Worm (Caenorhabditis elegans) whole organism, late embryonic: Measurements from ENCODE around the gene F55G1.1.

Experiments
- dmd-4 ChIP-seq: sonication (generic microtip); optimal IDR thresholded peaks from 2 replicates; lab custom pipeline; 2016; ENCODE audit warnings: borderline replicate concordance, missing genetic modification characterization, missing compliant biosample characterization
- hlh-15 ChIP-seq: sonication (generic microtip); optimal IDR thresholded peaks from 2 replicates; lab custom pipeline; 2016; ENCODE audit warnings: missing genetic modification characterization, missing compliant biosample characterization
- mec-3 ChIP-seq: sonication (generic microtip); optimal IDR thresholded peaks from 2 replicates; lab custom pipeline; 2016; ENCODE audit warnings: borderline replicate concordance, missing genetic modification characterization, missing compliant biosample characterization
- pqm-1 ChIP-seq: sonication (generic microtip); optimal IDR thresholded peaks from 2 replicates; lab custom pipeline; 2016; ENCODE audit warnings: missing genetic modification characterization, missing compliant biosample characterization
- rnt-1 ChIP-seq: sonication (generic microtip); optimal IDR thresholded peaks from 2 replicates; lab custom pipeline; 2016; ENCODE audit warnings: missing genetic modification characterization, missing compliant biosample characterization
- sox-4 ChIP-seq: sonication (generic microtip); optimal IDR thresholded peaks from 2 replicates; lab custom pipeline; 2017; ENCODE audit warnings: mild to moderate bottlenecking, missing genetic modification characterization, inconsistent platforms, missing compliant biosample characterization
- unc-42 ChIP-seq: sonication (generic microtip); optimal IDR thresholded peaks from 2 replicates; lab custom pipeline; 2016; ENCODE audit warnings: missing genotype, missing genetic modification characterization, missing compliant biosample characterization
- unc-55 ChIP-seq: sonication (generic microtip); optimal IDR thresholded peaks from 2 replicates; lab custom pipeline; 2017; ENCODE audit warnings: missing biosample characterization, missing genetic modification reagents, missing genetic modification characterization

DNA sequence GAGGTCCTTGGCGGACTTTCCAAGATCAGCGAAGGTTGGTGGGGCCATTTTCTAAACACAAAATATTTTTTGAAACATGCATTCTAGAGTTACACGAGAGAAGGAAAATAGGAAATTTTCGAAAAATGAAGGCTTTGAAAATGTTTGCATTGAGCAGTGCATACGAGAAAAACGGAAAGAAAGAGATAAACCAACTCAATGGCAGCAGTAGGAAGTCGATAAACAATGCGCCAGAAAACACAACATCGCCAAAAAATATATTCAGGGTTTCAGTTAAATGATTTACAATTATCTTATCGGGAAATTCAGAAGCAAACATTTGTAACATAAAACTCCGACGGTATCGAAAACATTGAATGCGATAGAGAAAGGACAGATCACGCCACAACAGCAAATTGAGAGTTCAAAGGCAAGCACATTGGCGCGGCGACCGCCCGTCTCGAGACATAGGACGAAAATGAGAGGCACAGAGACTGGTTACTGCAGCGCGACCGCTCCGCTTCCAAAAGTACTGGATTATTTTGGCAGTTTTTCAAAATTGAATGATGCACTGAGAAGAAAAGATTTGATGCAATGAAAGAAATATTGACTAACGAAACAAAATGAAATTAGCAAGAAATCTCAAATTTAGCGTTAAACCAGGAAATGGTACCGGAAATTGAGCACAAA lies 16.4 kb downstream of the F55G1.1 start, which contains the start of the genes vdac-1 and R05G6.5:
- TF ChIP-seq mec-3 (tag; lab: Kevin White, UChicago) (no peak), unc-55 (GFP tag; lab: Kevin White, UChicago) (no peak), pqm-1 (no peak), sox-4 (tag; lab: Kevin White, UChicago) (no peak), unc-42 (peak; percentile 47), rnt-1 (tag; lab: Kevin White, UChicago) (no peak), dmd-4 (no peak), hlh-15 (no peak)
